Worm (Caenorhabditis elegans) whole organism, L2 larva: ENCODE results near the gene C35D10.6.

Source experiments
- C34F6.9 ChIP-seq: fragments of 150-350 bp; optimal IDR thresholded peaks from 2 replicates; lab custom pipeline; 2014; ENCODE audit warnings: missing biosample characterization, missing genetic modification characterization
- F13H6.1 ChIP-seq: sonication (generic microtip); optimal IDR thresholded peaks from 2 replicates; lab custom pipeline; 2016; ENCODE audit warnings: missing genetic modification characterization, missing compliant biosample characterization
- R02D3.7 ChIP-seq: fragments of 150-350 bp; optimal IDR thresholded peaks from 2 replicates; lab custom pipeline; 2014; ENCODE audit warnings: missing biosample characterization, missing genetic modification characterization
- Y55F3AM.14 ChIP-seq: fragments of 200-800 bp; sonication (Bioruptor generic); optimal IDR thresholded peaks from 2 replicates; lab custom pipeline; 2018; ENCODE audit warnings: mild to moderate bottlenecking, missing genetic modification characterization, missing compliant biosample characterization
- ZK546.5 ChIP-seq: sonication (generic microtip); optimal IDR thresholded peaks from 2 replicates; lab custom pipeline; 2017; ENCODE audit warnings: missing biosample characterization, missing genetic modification characterization
- alr-1 ChIP-seq: fragments of 150-350 bp; optimal IDR thresholded peaks from 2 replicates; lab custom pipeline; 2014; ENCODE audit warnings: missing biosample characterization, missing genetic modification characterization
- aly-2 ChIP-seq: fragments of 150-350 bp; optimal IDR thresholded peaks from 2 replicates; lab custom pipeline; 2014; ENCODE audit warnings: missing biosample characterization, missing genetic modification characterization
- ama-1 ChIP-seq: fragments of 150-350 bp; optimal IDR thresholded peaks from 2 replicates; lab custom pipeline; 2018; ENCODE audit warnings: inconsistent platforms
- blmp-1 ChIP-seq: sonication (generic microtip); optimal IDR thresholded peaks from 2 replicates; lab custom pipeline; 2017; ENCODE audit warnings: missing genetic modification characterization, mild to moderate bottlenecking, missing compliant biosample characterization, antibody characterized with exemption, moderate library complexity; ENCODE audit not compliant: insufficient read depth
- ceh-16 ChIP-seq: fragments of 150-350 bp; optimal IDR thresholded peaks from 2 replicates; lab custom pipeline; 2014; ENCODE audit warnings: missing biosample characterization, missing genetic modification characterization
- ceh-82 ChIP-seq: fragments of 150-350 bp; optimal IDR thresholded peaks from 2 replicates; lab custom pipeline; 2014; ENCODE audit warnings: missing biosample characterization, missing genetic modification characterization
- crh-2 ChIP-seq: sonication (generic microtip); optimal IDR thresholded peaks from 2 replicates; lab custom pipeline; 2017; ENCODE audit warnings: missing biosample characterization, missing genetic modification characterization
- dmd-4 ChIP-seq: sonication (generic microtip); optimal IDR thresholded peaks from 2 replicates; lab custom pipeline; 2017; ENCODE audit warnings: missing biosample characterization, missing genetic modification characterization
- egl-27 ChIP-seq: sonication (generic microtip); optimal IDR thresholded peaks from 3 replicates; lab custom pipeline; 2017; ENCODE audit warnings: missing biosample characterization, missing genetic modification reagents, missing genetic modification characterization
- elt-1 ChIP-seq: fragments of 150-350 bp; optimal IDR thresholded peaks from 2 replicates; lab custom pipeline; 2014; ENCODE audit warnings: missing biosample characterization, missing genetic modification characterization
- elt-3 ChIP-seq: sonication (generic microtip); optimal IDR thresholded peaks from 2 replicates; lab custom pipeline; 2017; ENCODE audit warnings: missing biosample characterization, missing genetic modification characterization
- fos-1 ChIP-seq: fragments of 150-350 bp; optimal IDR thresholded peaks from 2 replicates; lab custom pipeline; 2014; ENCODE audit warnings: missing biosample characterization, missing genetic modification characterization
- gmeb-1 ChIP-seq: fragments of 150-350 bp; optimal IDR thresholded peaks from 2 replicates; lab custom pipeline; 2014; ENCODE audit warnings: missing biosample characterization, missing genetic modification characterization
- lin-11 ChIP-seq: fragments of 150-350 bp; sonication (generic microtip); optimal IDR thresholded peaks from 2 replicates; lab custom pipeline; 2014; ENCODE audit warnings: missing biosample characterization, missing genetic modification characterization, inconsistent platforms, mixed read lengths
- lin-13 ChIP-seq: fragments of 150-350 bp; optimal IDR thresholded peaks from 2 replicates; lab custom pipeline; 2014; ENCODE audit warnings: missing biosample characterization, missing genetic modification reagents, missing genetic modification characterization
- lin-39 ChIP-seq: fragments of 150-350 bp; optimal IDR thresholded peaks from 2 replicates; lab custom pipeline; 2014; ENCODE audit warnings: missing biosample characterization, missing genetic modification reagents, missing genetic modification characterization
- lsy-2 ChIP-seq, 2 experiments: fragments of 150-350 bp in 1 of 2; sonication (generic microtip) in 1 of 2; optimal IDR thresholded peaks; 2 replicates each; lab custom pipeline; 2014 to 2017; ENCODE audit warnings: missing biosample characterization in 2 of 2, missing genetic modification characterization in 2 of 2
- mab-5 ChIP-seq: fragments of 150-350 bp; optimal IDR thresholded peaks from 2 replicates; lab custom pipeline; 2014; ENCODE audit warnings: missing biosample characterization, missing genetic modification characterization
- mbf-1 ChIP-seq: sonication (generic microtip); optimal IDR thresholded peaks from 2 replicates; lab custom pipeline; 2017; ENCODE audit warnings: missing biosample characterization, missing genetic modification characterization
- mdl-1 ChIP-seq, 2 experiments: fragments of 150-350 bp in 1 of 2; sonication (generic microtip) in 1 of 2; optimal IDR thresholded peaks; 2 replicates each; lab custom pipeline; 2017; ENCODE audit warnings: missing biosample characterization in 2 of 2, missing genetic modification characterization in 2 of 2
- nhr-10 ChIP-seq: sonication (generic microtip); optimal IDR thresholded peaks from 2 replicates; lab custom pipeline; 2017; ENCODE audit warnings: missing biosample characterization, missing genetic modification characterization
- nhr-11 ChIP-seq: fragments of 150-350 bp; optimal IDR thresholded peaks from 2 replicates; lab custom pipeline; 2014; ENCODE audit warnings: missing biosample characterization, missing genetic modification characterization
- nhr-12 ChIP-seq: fragments of 150-350 bp; optimal IDR thresholded peaks from 2 replicates; lab custom pipeline; 2014; ENCODE audit warnings: missing biosample characterization, missing genetic modification characterization
- nhr-129 ChIP-seq: fragments of 150-350 bp; optimal IDR thresholded peaks from 2 replicates; lab custom pipeline; 2014; ENCODE audit warnings: missing biosample characterization, missing genetic modification characterization
- nhr-21 ChIP-seq: fragments of 150-350 bp; optimal IDR thresholded peaks from 2 replicates; lab custom pipeline; 2014; ENCODE audit warnings: missing biosample characterization, missing genetic modification characterization
- nhr-23 ChIP-seq: fragments of 150-350 bp; optimal IDR thresholded peaks from 2 replicates; lab custom pipeline; 2014; ENCODE audit warnings: missing biosample characterization, missing genetic modification reagents, missing genetic modification characterization
- nhr-237 ChIP-seq: fragments of 150-350 bp; optimal IDR thresholded peaks from 2 replicates; lab custom pipeline; 2014; ENCODE audit warnings: missing biosample characterization, missing genetic modification characterization
- nhr-25 ChIP-seq: fragments of 150-350 bp; sonication (generic microtip); optimal IDR thresholded peaks from 3 replicates; lab custom pipeline; 2014; ENCODE audit warnings: missing biosample characterization, missing genetic modification characterization
- nhr-6 ChIP-seq: fragments of 150-350 bp; optimal IDR thresholded peaks from 2 replicates; lab custom pipeline; 2014; ENCODE audit warnings: missing biosample characterization, missing genetic modification characterization
- nhr-77 ChIP-seq: fragments of 150-350 bp; optimal IDR thresholded peaks from 2 replicates; lab custom pipeline; 2014; ENCODE audit warnings: missing biosample characterization, missing genetic modification characterization
- peb-1 ChIP-seq: fragments of 150-350 bp; optimal IDR thresholded peaks from 2 replicates; lab custom pipeline; 2014; ENCODE audit warnings: missing biosample characterization, missing genetic modification characterization
- sem-4 ChIP-seq: fragments of 150-350 bp; optimal IDR thresholded peaks from 2 replicates; lab custom pipeline; 2014; ENCODE audit warnings: missing biosample characterization, missing genetic modification reagents, missing genetic modification characterization
- skn-1 ChIP-seq: sonication (generic microtip); optimal IDR thresholded peaks from 2 replicates; lab custom pipeline; 2017; ENCODE audit warnings: missing biosample characterization, missing genetic modification characterization
- sma-3 ChIP-seq: sonication (generic microtip); optimal IDR thresholded peaks from 2 replicates; lab custom pipeline; 2016; ENCODE audit warnings: missing genetic modification reagents, missing genetic modification characterization, missing compliant biosample characterization
- sma-9 ChIP-seq, 2 experiments: fragments of 150-350 bp in 1 of 2; sonication (generic microtip) in 1 of 2; optimal IDR thresholded peaks; 2 replicates each; lab custom pipeline; 2014 to 2016; ENCODE audit warnings: missing genetic modification characterization in 2 of 2, mild to moderate bottlenecking in 1 of 2, missing biosample characterization in 1 of 2, missing compliant biosample characterization in 1 of 2, missing genetic modification reagents in 1 of 2, moderate library complexity in 1 of 2
- snpc-4 ChIP-seq: fragments of 150-350 bp; optimal IDR thresholded peaks from 2 replicates; lab custom pipeline; 2014; ENCODE audit warnings: missing biosample characterization, missing genetic modification characterization
- unc-39 ChIP-seq: fragments of 150-350 bp; optimal IDR thresholded peaks from 2 replicates; lab custom pipeline; 2014; ENCODE audit warnings: missing biosample characterization, missing genetic modification characterization
- unc-55 ChIP-seq: fragments of 150-350 bp; sonication (generic microtip); optimal IDR thresholded peaks from 3 replicates; lab custom pipeline; 2014; ENCODE audit warnings: missing biosample characterization, missing genetic modification reagents, missing genetic modification characterization
- unc-62 ChIP-seq: fragments of 150-350 bp; optimal IDR thresholded peaks from 2 replicates; lab custom pipeline; 2014; ENCODE audit warnings: missing biosample characterization, missing genetic modification reagents, missing genetic modification characterization
- zag-1 ChIP-seq: fragments of 150-350 bp; optimal IDR thresholded peaks from 2 replicates; lab custom pipeline; 2014; ENCODE audit warnings: missing biosample characterization, missing genetic modification characterization
- ztf-1 ChIP-seq: fragments of 200-800 bp; sonication (Bioruptor generic); conservative IDR thresholded peaks from 2 replicates; pipeline ENCODE4 v1.3.6; 2022; ENCODE audit warnings: missing genetic modification characterization, missing compliant biosample characterization
- ztf-11 ChIP-seq: sonication (generic microtip); optimal IDR thresholded peaks from 2 replicates; lab custom pipeline; 2017; ENCODE audit warnings: missing biosample characterization, missing genetic modification characterization
- ztf-4 ChIP-seq: fragments of 150-350 bp; optimal IDR thresholded peaks from 2 replicates; lab custom pipeline; 2014; ENCODE audit warnings: missing biosample characterization, missing genetic modification characterization

Gene C35D10.6

ce11 chrIII:4899728-4900127, 40.6 kb downstream of the C35D10.6 start:
- TF ChIP-seq ztf-1 (0 out of 2 replicates have a peak, but pooled peaks have one; percentile 58), nhr-77 (tag; lab: Kevin White, UChicago) (peak; percentile 89), F13H6.1 (tag; lab: Kevin White, UChicago) (peak; percentile 100), nhr-10 (tag; lab: Kevin White, UChicago) (peak; percentile 86), unc-62 (GFP tag; lab: Kevin White, UChicago) (peak; percentile 95), unc-39 (tag; lab: Kevin White, UChicago) (no peak), elt-1 (tag; lab: Kevin White, UChicago) (peak; percentile 19), nhr-237 (peak; percentile 87), egl-27 (peak; percentile 98), nhr-6 (tag; lab: Kevin White, UChicago) (peak; percentile 97), lin-13 (GFP tag; lab: Kevin White, UChicago) (peak; percentile 98), blmp-1 (tag; lab: Kevin White, UChicago) (peak; percentile 99), C34F6.9 (peak; percentile 99), fos-1 (tag; lab: Kevin White, UChicago) (peak; percentile 100), skn-1 (tag; lab: Kevin White, UChicago) (peak; percentile 41), unc-55 (GFP tag; lab: Kevin White, UChicago) (peak; percentile 99), gmeb-1 (tag; lab: Kevin White, UChicago) (peak; percentile 93), Y55F3AM.14 (peak; percentile 99), mdl-1 (tag; optimal IDR thresholded peaks at IDR 0.05; lab: Kevin White, UChicago) (peak; percentile 94 to 99), nhr-11 (tag; lab: Kevin White, UChicago) (no peak), aly-2 (no peak), ztf-11 (tag; lab: Kevin White, UChicago) (no peak), nhr-21 (tag; lab: Kevin White, UChicago) (peak; percentile 99), ceh-16 (tag; lab: Kevin White, UChicago) (peak; percentile 99), alr-1 (peak; percentile 67), nhr-25 (tag; lab: Kevin White, UChicago) (peak; percentile 99), peb-1 (tag; lab: Kevin White, UChicago) (peak; percentile 41), sem-4 (peak; percentile 99), lsy-2 (tag; optimal IDR thresholded peaks at IDR 0.05; lab: Kevin White, UChicago) (peak; percentile 94 to 97), nhr-23 (tag; lab: Kevin White, UChicago) (no peak), mab-5 (tag; lab: Kevin White, UChicago) (peak; percentile 96), lin-11 (tag; lab: Kevin White, UChicago) (peak; percentile 99), snpc-4 (peak; percentile 89), dmd-4 (peak; percentile 68), R02D3.7 (tag; lab: Kevin White, UChicago) (peak; percentile 69), nhr-129 (tag; lab: Kevin White, UChicago) (peak; percentile 99), sma-3 (GFP tag; lab: Kevin White, UChicago) (peak; percentile 100), sma-9 (GFP tag; optimal IDR thresholded peaks at IDR 0.05; lab: Kevin White, UChicago) (peak; percentile 99), sma-9 (tag; optimal IDR thresholded peaks at IDR 0.05; lab: Kevin White, UChicago) (no peak), elt-3 (tag; lab: Kevin White, UChicago) (no peak), ZK546.5 (tag; lab: Kevin White, UChicago) (peak; percentile 88), lin-39 (peak; percentile 77), mbf-1 (tag; lab: Kevin White, UChicago) (no peak), crh-2 (tag; lab: Kevin White, UChicago) (peak; percentile 99), nhr-12 (peak; percentile 65), ceh-82 (tag; lab: Kevin White, UChicago) (peak; percentile 92), ztf-4 (peak; percentile 99), ama-1 (lab: Kevin White, UChicago) (peak; percentile 36), zag-1 (peak; percentile 98)
